Worm (Caenorhabditis elegans) whole organism, young adult: ENCODE results near the gene acox-1.6.
A peak's percentile ranks its signal among the peaks of the same experiment; 100 is the strongest.

Source experiments
- B0035.1 ChIP-seq: sonication (generic microtip); optimal IDR thresholded peaks from 2 replicates; lab custom pipeline; 2016; ENCODE audit warnings: missing genetic modification characterization, mild to moderate bottlenecking, missing compliant biosample characterization, missing genotype, missing genetic modification reagents
- B0336.3 ChIP-seq: fragments of 200-800 bp; sonication (Bioruptor generic); IDR thresholded peaks from 2 replicates; pipeline ENCODE4 v1.3.6; 2022; ENCODE audit warnings: missing genetic modification characterization, missing compliant biosample characterization
- F39B2.1 ChIP-seq: fragments of 200-800 bp; sonication (Bioruptor generic); IDR thresholded peaks from 2 replicates; pipeline ENCODE4 v1.3.6; 2022; ENCODE audit warnings: missing genetic modification reagents, missing genetic modification characterization, missing compliant biosample characterization
- F52B5.7 ChIP-seq: sonication (generic microtip); optimal IDR thresholded peaks from 2 replicates; lab custom pipeline; 2016; ENCODE audit warnings: mild to moderate bottlenecking, missing genetic modification characterization, missing compliant biosample characterization
- K11D2.4 ChIP-seq: fragments of 200-800 bp; sonication (Bioruptor generic); IDR thresholded peaks from 2 replicates; pipeline ENCODE4 v1.3.6; 2022; ENCODE audit warnings: missing genetic modification reagents, missing genetic modification characterization, missing compliant biosample characterization
- akir-1 ChIP-seq: fragments of 200-800 bp; sonication (Bioruptor generic); optimal IDR thresholded peaks from 2 replicates; lab custom pipeline; 2018; ENCODE audit warnings: mild to moderate bottlenecking, missing genetic modification characterization, moderate library complexity, missing compliant biosample characterization
- atf-7 ChIP-seq: sonication (generic microtip); optimal IDR thresholded peaks from 2 replicates; lab custom pipeline; 2017; ENCODE audit warnings: mild to moderate bottlenecking, missing genetic modification characterization, missing compliant biosample characterization
- attf-3 ChIP-seq: fragments of 200-800 bp; sonication (Bioruptor generic); conservative IDR thresholded peaks from 2 replicates; pipeline ENCODE4 v1.3.6; 2022; ENCODE audit warnings: missing genetic modification reagents, missing genetic modification characterization, missing compliant biosample characterization
- attf-5 ChIP-seq: fragments of 200-800 bp; sonication (Bioruptor generic); optimal IDR thresholded peaks from 2 replicates; lab custom pipeline; 2018; ENCODE audit warnings: mild to moderate bottlenecking, missing genetic modification characterization, missing compliant biosample characterization
- attf-6 ChIP-seq: fragments of 200-800 bp; sonication (Bioruptor generic); IDR thresholded peaks from 2 replicates; pipeline ENCODE4 v1.3.6; 2022; ENCODE audit warnings: missing genetic modification reagents, missing genetic modification characterization, missing compliant biosample characterization
- bed-1 ChIP-seq: fragments of 200-800 bp; sonication (Bioruptor generic); IDR thresholded peaks from 2 replicates; pipeline ENCODE4 v1.3.6; 2022; ENCODE audit warnings: missing genetic modification reagents, missing genetic modification characterization, missing compliant biosample characterization
- cebp-1 ChIP-seq, 2 experiments: fragments of 200-800 bp in 1 of 2; sonication (Bioruptor generic) in 1 of 2; sonication (generic microtip) in 1 of 2; IDR thresholded peaks in 1 of 2; optimal IDR thresholded peaks in 1 of 2; 2 replicates each; pipeline versions ENCODE4 v1.3.6 to Lab custom; 2017 to 2022; ENCODE audit warnings: missing compliant biosample characterization in 2 of 2, missing genetic modification characterization in 2 of 2, mild to moderate bottlenecking in 1 of 2, missing genetic modification reagents in 1 of 2, moderate library complexity in 1 of 2
- ceh-91 ChIP-seq: fragments of 200-800 bp; sonication (Bioruptor generic); IDR thresholded peaks from 2 replicates; pipeline ENCODE4 v1.3.6; 2022; ENCODE audit warnings: missing genetic modification reagents, missing genetic modification characterization, missing compliant biosample characterization
- egl-44 ChIP-seq: fragments of 200-800 bp; sonication (Bioruptor generic); IDR thresholded peaks from 2 replicates; pipeline ENCODE4 v1.3.6; 2022; ENCODE audit warnings: missing genetic modification reagents, missing genetic modification characterization, missing compliant biosample characterization
- egrh-3 ChIP-seq: fragments of 200-800 bp; sonication (Bioruptor generic); IDR thresholded peaks from 2 replicates; pipeline ENCODE4 v1.3.6; 2022; ENCODE audit warnings: missing genetic modification reagents, missing genetic modification characterization, missing compliant biosample characterization
- ekl-4 ChIP-seq: fragments of 200-800 bp; sonication (Bioruptor generic); IDR thresholded peaks from 2 replicates; pipeline ENCODE4 v1.3.6; 2022; ENCODE audit warnings: missing genetic modification reagents, missing genetic modification characterization, missing compliant biosample characterization
- hmg-1.2 ChIP-seq: fragments of 200-800 bp; sonication (Bioruptor generic); IDR thresholded peaks from 2 replicates; pipeline ENCODE4 v1.3.6; 2022; ENCODE audit warnings: missing genetic modification reagents, missing genetic modification characterization, missing compliant biosample characterization
- let-526 ChIP-seq: fragments of 200-800 bp; sonication (Bioruptor generic); IDR thresholded peaks from 2 replicates; pipeline ENCODE4 v1.3.6; 2022; ENCODE audit warnings: missing genetic modification reagents, missing genetic modification characterization, missing compliant biosample characterization
- lin-26 ChIP-seq: fragments of 200-800 bp; sonication (Bioruptor generic); IDR thresholded peaks from 2 replicates; pipeline ENCODE4 v1.3.6; 2022; ENCODE audit warnings: missing genetic modification reagents, missing genetic modification characterization, missing compliant biosample characterization
- lin-40 ChIP-seq: sonication (generic microtip); optimal IDR thresholded peaks from 2 replicates; lab custom pipeline; 2016; ENCODE audit warnings: missing genetic modification characterization, mild to moderate bottlenecking, missing compliant biosample characterization, missing genotype, missing genetic modification reagents
- lin-54 ChIP-seq: fragments of 200-800 bp; sonication (Bioruptor generic); optimal IDR thresholded peaks from 2 replicates; lab custom pipeline; 2018; ENCODE audit warnings: mild to moderate bottlenecking, missing genetic modification characterization, missing compliant biosample characterization
- madf-10 ChIP-seq: sonication (generic microtip); optimal IDR thresholded peaks from 2 replicates; lab custom pipeline; 2016; ENCODE audit warnings: mild to moderate bottlenecking, missing genetic modification characterization, missing compliant biosample characterization
- madf-3 ChIP-seq: fragments of 200-800 bp; sonication (Bioruptor generic); IDR thresholded peaks from 2 replicates; pipeline ENCODE4 v1.3.6; 2022; ENCODE audit warnings: missing genetic modification reagents, missing genetic modification characterization, missing compliant biosample characterization
- madf-6 ChIP-seq: fragments of 200-800 bp; sonication (Bioruptor generic); IDR thresholded peaks from 2 replicates; pipeline ENCODE4 v1.3.6; 2022; ENCODE audit warnings: missing genetic modification reagents, missing genetic modification characterization, missing compliant biosample characterization
- mes-4 ChIP-seq: sonication (generic microtip); optimal IDR thresholded peaks from 2 replicates; lab custom pipeline; 2016; ENCODE audit warnings: missing genotype, missing genetic modification characterization, missing compliant biosample characterization
- nfya-1 ChIP-seq: sonication (generic microtip); optimal IDR thresholded peaks from 2 replicates; lab custom pipeline; 2017; ENCODE audit warnings: antibody characterized with exemption, missing compliant biosample characterization, missing genetic modification characterization, borderline replicate concordance; ENCODE audit not compliant: insufficient read depth
- nhr-120 ChIP-seq: fragments of 200-800 bp; sonication (Bioruptor generic); IDR thresholded peaks from 2 replicates; pipeline ENCODE4 v1.3.6; 2022; ENCODE audit warnings: missing genetic modification characterization, missing compliant biosample characterization
- pbrm-1 ChIP-seq: fragments of 200-800 bp; sonication (Bioruptor generic); IDR thresholded peaks from 2 replicates; pipeline ENCODE4 v1.3.6; 2022; ENCODE audit warnings: missing genetic modification reagents, missing genetic modification characterization, missing compliant biosample characterization
- rec-8 ChIP-seq, 2 experiments: sonication (generic microtip); optimal IDR thresholded peaks; 2 replicates each; lab custom pipeline; 2016; ENCODE audit warnings: mild to moderate bottlenecking in 2 of 2, missing genetic modification characterization in 2 of 2, missing genetic modification reagents in 2 of 2, missing genotype in 2 of 2, missing biosample characterization in 1 of 2, missing compliant biosample characterization in 1 of 2, moderate library complexity in 1 of 2
- sdz-38 ChIP-seq: sonication (generic microtip); optimal IDR thresholded peaks from 2 replicates; lab custom pipeline; 2016; ENCODE audit warnings: missing genotype, missing genetic modification characterization, missing compliant biosample characterization
- snpc-1.1 ChIP-seq: sonication (generic microtip); optimal IDR thresholded peaks from 2 replicates; lab custom pipeline; 2017; ENCODE audit warnings: missing genetic modification characterization, mild to moderate bottlenecking, missing compliant biosample characterization, antibody characterized with exemption, moderate library complexity, missing genotype, missing genetic modification reagents; ENCODE audit not compliant: insufficient read depth
- snpc-4 ChIP-seq, 5 experiments: fragments of 150-350 bp in 1 of 5; sonication (generic microtip) in 4 of 5; optimal IDR thresholded peaks; 2 replicates each; lab custom pipeline; 2014 to 2018; ENCODE audit warnings: missing genetic modification characterization in 5 of 5, missing biosample characterization in 3 of 5, antibody characterized with exemption in 2 of 5, mild to moderate bottlenecking in 2 of 5, missing compliant biosample characterization in 2 of 5, missing genotype in 2 of 5, moderate library complexity in 2 of 5, missing genetic modification reagents in 1 of 5
- somi-1 ChIP-seq: fragments of 200-800 bp; sonication (Bioruptor generic); optimal IDR thresholded peaks from 2 replicates; lab custom pipeline; 2018; ENCODE audit warnings: mild to moderate bottlenecking, missing genetic modification characterization, missing compliant biosample characterization
- tbp1 ChIP-seq: fragments of 200-800 bp; sonication (Bioruptor generic); optimal IDR thresholded peaks from 2 replicates; lab custom pipeline; 2018; ENCODE audit warnings: mild to moderate bottlenecking, missing genetic modification characterization, missing compliant biosample characterization
- unc-130 ChIP-seq: sonication (generic microtip); optimal IDR thresholded peaks from 2 replicates; lab custom pipeline; 2016; ENCODE audit warnings: missing genetic modification reagents, missing genetic modification characterization, missing compliant biosample characterization
- xnd-1 ChIP-seq: sonication (generic microtip); optimal IDR thresholded peaks from 2 replicates; lab custom pipeline; 2016; ENCODE audit warnings: missing genotype, missing genetic modification reagents, missing genetic modification characterization, missing compliant biosample characterization
- zfh-2 ChIP-seq: fragments of 200-800 bp; sonication (Bioruptor generic); conservative IDR thresholded peaks from 2 replicates; pipeline ENCODE4 v1.3.6; 2022; ENCODE audit warnings: missing genetic modification reagents, missing genetic modification characterization, missing compliant biosample characterization
- ztf-28 ChIP-seq: fragments of 200-800 bp; sonication (Bioruptor generic); IDR thresholded peaks from 2 replicates; pipeline ENCODE4 v1.3.6; 2022; ENCODE audit warnings: missing genetic modification reagents, missing genetic modification characterization, missing compliant biosample characterization

acox-1.6 gene

ce11 chrX:15860556-15861008 is 22.2 kb upstream of the acox-1.6 start, which contains the start of gene F53H4.6 (continued):
- TF ChIP-seq madf-10 (tag; lab: Kevin White, UChicago) (no peak), attf-5 (GFP tag; lab: Kevin White, UChicago) (peak; percentile 23), nfya-1 (tag; lab: Kevin White, UChicago) (no peak), hmg-1.2 (GFP tag; lab: Robert Waterston, UW) (peak; percentile 90), attf-6 (GFP tag; lab: Robert Waterston, UW) (no peak), somi-1 (no peak), let-526 (no peak), ztf-28 (GFP tag; lab: Robert Waterston, UW) (no peak), cebp-1 (GFP tag; IDR thresholded peaks at IDR 0.05; lab: Robert Waterston, UW) (no peak), cebp-1 (tag; optimal IDR thresholded peaks at IDR 0.05; lab: Kevin White, UChicago) (no peak), egl-44 (GFP tag; lab: Robert Waterston, UW) (no peak), F39B2.1 (GFP tag; lab: Robert Waterston, UW) (no peak)

- no peak for TF ChIP-seq madf-3 (GFP tag; lab: Robert Waterston, UW)
- TF ChIP-seq F39B2.1 (GFP tag; lab: Robert Waterston, UW) = no peak
These were observed 18.5 kb upstream of the acox-1.6 start, which contains the start of gene F53H4.2 for ce11 chrX:15856853-15857252. TSS of gene F53H4.2 (plus strand) at chrX:15857153.

ce11 chrX:15851013-15851412 is 12.7 kb upstream of the acox-1.6 start:
- TF ChIP-seq B0035.1 (tag; lab: Kevin White, UChicago) (no peak), pbrm-1 (GFP tag; lab: Robert Waterston, UW) (no peak), xnd-1 (no peak), mes-4 (tag; lab: Kevin White, UChicago) (no peak), zfh-2 (GFP tag; lab: Robert Waterston, UW) (peak; percentile 66; the same call in 1 of the 2 replicates), hmg-1.2 (GFP tag; lab: Robert Waterston, UW) (peak; percentile 45; the same call in 1 of the 2 replicates), lin-54 (no peak), nfya-1 (tag; lab: Kevin White, UChicago) (no peak), sdz-38 (tag; lab: Kevin White, UChicago) (no peak), B0336.3 (GFP tag; lab: Robert Waterston, UW) (no peak), snpc-4 (GFP tag; optimal IDR thresholded peaks at IDR 0.05; lab: Kevin White, UChicago) (peak; percentile 45), snpc-4 (tag; optimal IDR thresholded peaks at IDR 0.05; lab: Kevin White, UChicago) (peak in 2 of 4 experiments; percentile 87 to 90), akir-1 (GFP tag; lab: Kevin White, UChicago) (no peak), snpc-1.1 (tag; lab: Kevin White, UChicago) (peak; percentile 21), nhr-120 (GFP tag; lab: Robert Waterston, UW) (no peak), atf-7 (tag; lab: Kevin White, UChicago) (no peak), F52B5.7 (tag; lab: Kevin White, UChicago) (no peak), egrh-3 (GFP tag; lab: Robert Waterston, UW) (no peak), lin-26 (GFP tag; lab: Robert Waterston, UW) (no peak), K11D2.4 (GFP tag; lab: Robert Waterston, UW) (no peak)
- TF ChIP-seq, all 124 proteins: peak for 4

DNA sequence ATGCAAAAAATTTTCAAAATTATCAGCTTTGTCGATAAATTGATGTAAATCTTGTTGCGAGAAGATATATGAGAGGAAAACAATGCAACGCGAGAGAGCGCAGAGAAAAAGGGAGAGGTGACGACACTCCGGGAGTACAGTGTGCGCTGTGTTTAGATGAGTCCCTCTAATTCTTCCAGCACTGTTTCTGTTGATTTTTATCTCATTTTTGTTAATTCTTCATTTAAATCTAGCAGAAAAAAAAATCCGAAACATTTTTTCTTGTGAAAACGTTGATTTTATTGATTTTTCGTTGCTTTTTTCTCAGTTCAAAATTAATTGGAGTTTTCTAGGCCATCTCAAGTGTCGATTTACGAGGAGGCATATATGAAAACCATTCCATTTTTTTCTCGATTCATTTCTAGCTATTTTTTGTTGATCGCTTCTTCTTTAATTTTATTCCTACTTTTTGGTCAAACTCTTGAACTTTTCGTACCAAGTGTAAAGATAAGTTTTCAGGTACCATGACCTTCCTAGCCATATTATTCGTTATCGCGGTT is 11.1 kb upstream of the acox-1.6 start, which contains the start of gene acl-1:
Gene acl-1 (plus strand): TSS at position 489 of the 539 bp plus-strand sequence.
- TF ChIP-seq K11D2.4 (GFP tag; lab: Robert Waterston, UW) (0 out of 2 replicates have a peak, but pooled peaks have one; percentile 51), attf-5 (GFP tag; lab: Kevin White, UChicago) (peak; percentile 52), lin-40 (tag; lab: Kevin White, UChicago) (peak; percentile 80), madf-6 (no peak), B0336.3 (GFP tag; lab: Robert Waterston, UW) (0 out of 2 replicates have a peak, but pooled peaks have one; percentile 29), rec-8 (tag; optimal IDR thresholded peaks at IDR 0.05; lab: Kevin White, UChicago) (no peak), madf-10 (tag; lab: Kevin White, UChicago) (peak; percentile 21), tbp1 (GFP tag; lab: Kevin White, UChicago) (peak; percentile 8), hmg-1.2 (GFP tag; lab: Robert Waterston, UW) (peak; percentile 45), cebp-1 (GFP tag; IDR thresholded peaks at IDR 0.05; lab: Robert Waterston, UW) (no peak), cebp-1 (tag; optimal IDR thresholded peaks at IDR 0.05; lab: Kevin White, UChicago) (peak; percentile 55), attf-3 (GFP tag; lab: Robert Waterston, UW) (peak; percentile 97), mes-4 (tag; lab: Kevin White, UChicago) (no peak), bed-1 (GFP tag; lab: Robert Waterston, UW) (no peak), ceh-91 (GFP tag; lab: Robert Waterston, UW) (no peak), unc-130 (GFP tag; lab: Kevin White, UChicago) (no peak), lin-54 (no peak), ekl-4 (GFP tag; lab: Robert Waterston, UW) (no peak)
